Worm (Caenorhabditis elegans): ENCODE measurements around the gene dod-3.

DNA sequence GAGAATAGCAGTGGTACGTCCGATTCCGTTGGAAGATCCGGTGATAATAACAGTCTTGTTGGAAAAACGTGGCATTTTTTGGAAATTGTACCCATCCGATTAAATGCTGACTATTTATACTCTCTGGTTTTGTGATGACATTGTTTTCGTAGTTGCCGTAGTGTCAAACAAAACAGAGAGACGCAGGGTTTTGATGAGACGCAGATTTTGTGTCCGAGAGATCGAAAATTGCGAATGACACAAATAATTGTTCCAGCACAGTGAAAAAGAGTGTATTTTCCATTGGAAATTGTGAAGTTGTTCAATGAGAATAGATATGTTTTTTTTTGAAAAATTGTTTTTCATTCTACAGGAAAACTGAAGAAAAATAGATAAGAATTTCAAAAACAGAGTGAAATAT lies 32.2 kb upstream of the dod-3 start, which contains the start of gene R05D8.7:
- TF ChIP-seq elt-4 (tag; optimal IDR thresholded peaks at IDR 0.05) (no peak), dve-1 (tag; optimal IDR thresholded peaks at IDR 0.05) (no peak), ceh-30 (tag; optimal IDR thresholded peaks at IDR 0.05) (no peak)
